Worm (Caenorhabditis elegans) whole organism, L1 larva: ENCODE data around the gene F59E12.1.
"Not testable (repeated sequence)": the region's sequence is repeated elsewhere in the genome, so short reads cannot be mapped to it uniquely, and the experiment has no call there.

Experiments used
- C16A3.4 ChIP-seq: fragments of 150-350 bp; optimal IDR thresholded peaks from 2 replicates; lab custom pipeline; 2014; ENCODE audit warnings: missing biosample characterization, missing genetic modification characterization
- C34B4.2 ChIP-seq: sonication (generic microtip); optimal IDR thresholded peaks from 2 replicates; lab custom pipeline; 2017; ENCODE audit warnings: mild to moderate bottlenecking, missing genetic modification characterization, missing compliant biosample characterization
- aly-2 ChIP-seq: fragments of 150-350 bp; optimal IDR thresholded peaks from 2 replicates; lab custom pipeline; 2014; ENCODE audit warnings: missing biosample characterization, missing genetic modification characterization
- blmp-1 ChIP-seq: fragments of 150-350 bp; optimal IDR thresholded peaks from 2 replicates; lab custom pipeline; 2014; ENCODE audit warnings: missing biosample characterization, missing genetic modification characterization
- ceh-63 ChIP-seq: fragments of 200-800 bp; sonication (Bioruptor generic); optimal IDR thresholded peaks from 2 replicates; lab custom pipeline; 2018; ENCODE audit warnings: mild to moderate bottlenecking, missing genetic modification characterization, missing compliant biosample characterization
- ceh-8 ChIP-seq: fragments of 200-800 bp; sonication (Bioruptor generic); optimal IDR thresholded peaks from 2 replicates; lab custom pipeline; 2018; ENCODE audit warnings: mild to moderate bottlenecking, missing genetic modification characterization, moderate library complexity, missing compliant biosample characterization
- ces-1 ChIP-seq: fragments of 150-350 bp; optimal IDR thresholded peaks from 2 replicates; lab custom pipeline; 2014; ENCODE audit warnings: missing biosample characterization, missing genetic modification reagents, missing genetic modification characterization
- dpl-1 ChIP-seq, 3 experiments: fragments of 150-350 bp in 2 of 3; sonication (generic microtip) in 1 of 3; optimal IDR thresholded peaks; 2 replicates each; lab custom pipeline; 2014 to 2017; ENCODE audit warnings: missing biosample characterization in 3 of 3, missing genetic modification characterization in 3 of 3, missing genetic modification reagents in 3 of 3
- efl-1 ChIP-seq, 4 experiments: fragments of 150-350 bp; optimal IDR thresholded peaks in 3 of 4; peaks in 1 of 4; 1 replicate in 1 of 4; 2 replicates in 3 of 4; lab custom pipeline; 2014; ENCODE audit warnings: missing biosample characterization in 2 of 4, missing genetic modification characterization in 2 of 4, missing genetic modification reagents in 2 of 4
- egl-13 ChIP-seq: sonication (generic microtip); optimal IDR thresholded peaks from 2 replicates; lab custom pipeline; 2016; ENCODE audit warnings: missing genotype, missing genetic modification reagents, missing genetic modification characterization, missing compliant biosample characterization
- elt-2 ChIP-seq: sonication (generic microtip); optimal IDR thresholded peaks from 2 replicates; lab custom pipeline; 2016; ENCODE audit warnings: missing genetic modification characterization, mild to moderate bottlenecking, inconsistent platforms, missing compliant biosample characterization, missing genetic modification reagents
- elt-3 ChIP-seq, 6 experiments: fragments of 150-350 bp in 1 of 6; sonication (generic microtip); optimal IDR thresholded peaks; 2 replicates each; lab custom pipeline; 2017 to 2018; ENCODE audit warnings: missing biosample characterization in 6 of 6, missing genetic modification characterization in 6 of 6, inconsistent platforms in 1 of 6
- fkh-10 ChIP-seq: sonication (generic microtip); optimal IDR thresholded peaks from 2 replicates; lab custom pipeline; 2017; ENCODE audit warnings: missing biosample characterization, missing genetic modification reagents, missing genetic modification characterization
- fkh-4 ChIP-seq: sonication (generic microtip); optimal IDR thresholded peaks from 2 replicates; lab custom pipeline; 2016; ENCODE audit warnings: missing compliant biosample characterization, missing genetic modification characterization, borderline replicate concordance
- fkh-8 ChIP-seq: sonication (generic microtip); optimal IDR thresholded peaks from 2 replicates; lab custom pipeline; 2016; ENCODE audit warnings: mild to moderate bottlenecking, missing genetic modification characterization, missing compliant biosample characterization
- fos-1 ChIP-seq: fragments of 150-350 bp; optimal IDR thresholded peaks from 2 replicates; lab custom pipeline; 2014; ENCODE audit warnings: missing biosample characterization, missing genetic modification characterization
- isw-1 ChIP-seq: fragments of 200-800 bp; sonication (Bioruptor generic); IDR thresholded peaks from 2 replicates; pipeline ENCODE4 v1.3.6; 2022; ENCODE audit warnings: missing genetic modification characterization, missing compliant biosample characterization
- lin-14 ChIP-seq: fragments of 200-800 bp; sonication (Bioruptor generic); optimal IDR thresholded peaks from 2 replicates; lab custom pipeline; 2018; ENCODE audit warnings: mild to moderate bottlenecking, missing genetic modification characterization, moderate library complexity, missing compliant biosample characterization
- lin-15B ChIP-seq: fragments of 150-350 bp; sonication (generic microtip); optimal IDR thresholded peaks from 3 replicates; lab custom pipeline; 2014; ENCODE audit warnings: missing biosample characterization, missing genetic modification characterization
- lin-35 ChIP-seq, 2 experiments: fragments of 150-350 bp; optimal IDR thresholded peaks; 2 replicates each; lab custom pipeline; 2014; ENCODE audit warnings: missing biosample characterization in 2 of 2, missing genetic modification characterization in 2 of 2, missing genetic modification reagents in 2 of 2
- lir-3 ChIP-seq: sonication (generic microtip); optimal IDR thresholded peaks from 2 replicates; lab custom pipeline; 2016; ENCODE audit warnings: mild to moderate bottlenecking, missing genetic modification characterization, moderate library complexity, missing compliant biosample characterization; ENCODE audit not compliant: poor library complexity
- lsy-2 ChIP-seq, 2 experiments: fragments of 150-350 bp; optimal IDR thresholded peaks; 2 replicates each; lab custom pipeline; 2014; ENCODE audit warnings: missing biosample characterization in 2 of 2, missing genetic modification characterization in 2 of 2
- mab-9 ChIP-seq: fragments of 200-800 bp; sonication (Bioruptor generic); IDR thresholded peaks from 2 replicates; pipeline ENCODE4 v1.3.6; 2022; ENCODE audit warnings: missing genetic modification reagents, missing genetic modification characterization, missing compliant biosample characterization
- mdl-1 ChIP-seq, 2 experiments: fragments of 150-350 bp; optimal IDR thresholded peaks; 2 replicates each; lab custom pipeline; 2014 to 2017; ENCODE audit warnings: missing biosample characterization in 2 of 2, missing genetic modification characterization in 2 of 2, inconsistent platforms in 1 of 2
- mef-2 ChIP-seq: fragments of 150-350 bp; optimal IDR thresholded peaks from 2 replicates; lab custom pipeline; 2014; ENCODE audit warnings: missing biosample characterization, missing genetic modification characterization
- nhr-12 ChIP-seq: sonication (generic microtip); optimal IDR thresholded peaks from 2 replicates; lab custom pipeline; 2017; ENCODE audit warnings: missing biosample characterization, missing genetic modification characterization
- nhr-20 ChIP-seq: sonication (generic microtip); optimal IDR thresholded peaks from 2 replicates; lab custom pipeline; 2016; ENCODE audit warnings: mild to moderate bottlenecking, missing genetic modification characterization, missing compliant biosample characterization
- nhr-71 ChIP-seq: sonication (generic microtip); optimal IDR thresholded peaks from 2 replicates; lab custom pipeline; 2016; ENCODE audit warnings: mild to moderate bottlenecking, missing genetic modification characterization, moderate library complexity, missing compliant biosample characterization
- nhr-84 ChIP-seq: sonication (generic microtip); optimal IDR thresholded peaks from 2 replicates; lab custom pipeline; 2017; ENCODE audit warnings: missing biosample characterization, missing genetic modification characterization
- nhr-85 ChIP-seq: sonication (generic microtip); peaks from one replicate; lab custom pipeline; 2016; ENCODE audit warnings: missing genetic modification characterization, inconsistent platforms, missing compliant biosample characterization
- pag-3 ChIP-seq: sonication (generic microtip); optimal IDR thresholded peaks from 2 replicates; lab custom pipeline; 2017; ENCODE audit warnings: missing genetic modification characterization, mild to moderate bottlenecking, missing compliant biosample characterization, antibody characterized with exemption, borderline replicate concordance; ENCODE audit not compliant: insufficient read depth
- pax-3 ChIP-seq: fragments of 200-800 bp; sonication (Bioruptor generic); optimal IDR thresholded peaks from 2 replicates; lab custom pipeline; 2018; ENCODE audit warnings: mild to moderate bottlenecking, missing genetic modification characterization, moderate library complexity, missing compliant biosample characterization
- pqm-1 ChIP-seq: sonication (generic microtip); optimal IDR thresholded peaks from 3 replicates; lab custom pipeline; 2017; ENCODE audit warnings: missing biosample characterization, missing genetic modification characterization
- snu-23 ChIP-seq: sonication (generic microtip); optimal IDR thresholded peaks from 2 replicates; lab custom pipeline; 2016; ENCODE audit warnings: missing genetic modification characterization, missing compliant biosample characterization
- sox-4 ChIP-seq: sonication (generic microtip); optimal IDR thresholded peaks from 2 replicates; lab custom pipeline; 2016; ENCODE audit warnings: missing genetic modification characterization, missing compliant biosample characterization
- tlp-1 ChIP-seq: fragments of 150-350 bp; optimal IDR thresholded peaks from 2 replicates; lab custom pipeline; 2014; ENCODE audit warnings: missing biosample characterization, missing genetic modification characterization
- unc-130 ChIP-seq: fragments of 150-350 bp; optimal IDR thresholded peaks from 2 replicates; lab custom pipeline; 2017; ENCODE audit warnings: missing biosample characterization, missing genetic modification characterization, inconsistent platforms
- unc-98 ChIP-seq: fragments of 200-800 bp; sonication (Bioruptor generic); IDR thresholded peaks from 2 replicates; pipeline ENCODE4 v1.3.6; 2022; ENCODE audit warnings: missing genetic modification characterization, missing compliant biosample characterization

The F59E12.1 gene

ce11 chrII:5619298-5619697 is 35.0 kb upstream of the F59E12.1 start, which contains the start of gene dhs-6:
Gene dhs-6 (minus strand): TSS chrII:5619319.
- TF ChIP-seq blmp-1 (peak; percentile 58), C34B4.2 (tag; lab: Kevin White, UChicago) (no peak), elt-2 (tag; lab: Kevin White, UChicago) (peak; percentile 20), nhr-85 (peak; percentile 56), C16A3.4 (tag; lab: Kevin White, UChicago) (peak; percentile 15), unc-130 (tag; lab: Kevin White, UChicago) (no peak), lin-14 (GFP tag; lab: Kevin White, UChicago) (peak; percentile 18), lir-3 (no peak), nhr-20 (tag; lab: Kevin White, UChicago) (peak; percentile 77), lsy-2 (tag; optimal IDR thresholded peaks at IDR 0.05; lab: Kevin White, UChicago) (peak in 1 of 2 experiments; percentile 6), snu-23 (GFP tag; lab: Kevin White, UChicago) (peak; percentile 1), elt-3 (tag; optimal IDR thresholded peaks at IDR 0.05; lab: Kevin White, UChicago) (peak in 2 of 6 experiments; percentile 6 to 18), nhr-71 (tag; lab: Kevin White, UChicago) (peak; percentile 13)

DNA sequence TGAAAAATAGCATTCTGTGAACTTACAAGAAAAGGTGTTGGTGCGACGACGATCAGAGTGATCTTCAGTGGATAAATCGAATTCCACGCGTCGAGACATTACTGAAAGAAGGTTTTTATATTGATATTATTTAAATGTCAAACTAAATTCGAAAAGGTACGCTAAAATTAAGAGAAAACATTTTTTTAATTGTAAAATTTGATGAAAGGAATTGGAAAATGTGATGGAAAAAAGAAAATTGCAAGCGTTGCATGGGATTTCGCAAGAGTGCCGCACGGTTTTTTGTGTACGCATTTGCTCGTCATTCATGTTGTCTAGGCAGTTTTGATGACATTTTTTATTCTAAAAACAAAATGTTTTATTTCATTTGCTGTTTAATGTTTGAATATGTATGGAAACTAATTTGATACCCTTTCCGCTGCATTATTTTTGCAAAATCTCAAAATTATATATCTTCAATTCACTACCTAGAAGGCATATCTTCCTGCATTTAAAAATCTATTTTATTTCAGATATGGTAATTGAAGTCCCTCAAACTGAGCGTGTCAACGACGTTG is 31.9 kb upstream of the F59E12.1 start, which contains the start of the genes eif-3.L and npl-4.2:
eif-3.L (minus strand) TSS at position 101 of the 557 bp plus-strand sequence.
npl-4.2 (plus strand) TSS at position 507 of the 557 bp plus-strand sequence.
- TF ChIP-seq sox-4; fkh-10 (GFP tag; lab: Kevin White, UChicago); isw-1 (GFP tag; lab: Robert Waterston, UW): not testable (repeated sequence)

- TF ChIP-seq fkh-4 (tag; lab: Kevin White, UChicago) (no peak), pax-3 (tag; lab: Kevin White, UChicago) (no peak), unc-98 (GFP tag; lab: Robert Waterston, UW) (no peak), blmp-1 (no peak), lin-15B (tag; lab: Kevin White, UChicago) (no peak), aly-2 (no peak), nhr-84 (tag; lab: Kevin White, UChicago) (no peak), nhr-85 (no peak), egl-13 (tag; lab: Kevin White, UChicago) (no peak), mef-2 (tag; lab: Kevin White, UChicago) (no peak), fos-1 (no peak), C34B4.2 (tag; lab: Kevin White, UChicago) (no peak), elt-2 (tag; lab: Kevin White, UChicago) (no peak), mdl-1 (tag; optimal IDR thresholded peaks at IDR 0.05; lab: Kevin White, UChicago) (no peak), fkh-8 (tag; lab: Kevin White, UChicago) (no peak), ceh-8 (no peak)
Observed at ce11 chrII:5628326-5628818, 25.9 kb upstream of the F59E12.1 start, which contains the start of gene F59E12.15. Gene F59E12.15 (minus strand): TSS chrII:5628376.

DNA sequence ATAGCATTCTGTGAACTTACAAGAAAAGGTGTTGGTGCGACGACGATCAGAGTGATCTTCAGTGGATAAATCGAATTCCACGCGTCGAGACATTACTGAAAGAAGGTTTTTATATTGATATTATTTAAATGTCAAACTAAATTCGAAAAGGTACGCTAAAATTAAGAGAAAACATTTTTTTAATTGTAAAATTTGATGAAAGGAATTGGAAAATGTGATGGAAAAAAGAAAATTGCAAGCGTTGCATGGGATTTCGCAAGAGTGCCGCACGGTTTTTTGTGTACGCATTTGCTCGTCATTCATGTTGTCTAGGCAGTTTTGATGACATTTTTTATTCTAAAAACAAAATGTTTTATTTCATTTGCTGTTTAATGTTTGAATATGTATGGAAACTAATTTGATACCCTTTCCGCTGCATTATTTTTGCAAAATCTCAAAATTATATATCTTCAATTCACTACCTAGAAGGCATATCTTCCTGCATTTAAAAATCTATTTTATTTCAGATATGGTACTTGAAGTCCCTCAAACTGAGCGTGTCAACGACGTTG is 23.4 kb upstream of the F59E12.1 start, which contains the start of the genes F59E12.6 and npl-4.1:
F59E12.6 (minus strand) TSS at position 101 of the 551 bp plus-strand sequence.
npl-4.1 (plus strand) TSS at position 501 of the 551 bp plus-strand sequence.
- not testable (repeated sequence) for TF ChIP-seq ces-1 (GFP tag; lab: Kevin White, UChicago); snu-23 (GFP tag; lab: Kevin White, UChicago); pqm-1 (tag; lab: Kevin White, UChicago)
- TF ChIP-seq, all 84 proteins: peak for 0; not testable (repeated sequence) for 84

DNA sequence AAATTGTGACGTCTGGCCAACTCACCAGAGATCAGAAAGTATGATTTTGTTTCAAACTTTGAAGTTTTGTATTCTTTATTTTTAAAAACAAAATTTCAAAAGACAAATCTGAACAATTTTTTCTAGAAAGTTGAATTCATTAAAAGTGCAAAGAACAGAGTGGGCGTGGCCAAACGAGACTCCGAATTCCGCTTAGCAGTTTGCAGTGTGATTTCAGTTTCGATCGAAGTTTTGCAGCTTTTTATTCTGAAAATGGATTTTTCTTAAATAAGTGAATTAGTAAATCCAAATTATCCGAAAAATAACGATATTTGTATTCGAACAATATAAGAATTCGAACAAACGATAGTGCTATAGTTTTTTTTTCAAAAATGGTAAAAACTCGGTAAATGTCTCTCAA is 20.9 kb upstream of the F59E12.1 start:
- TF ChIP-seq pag-3 (tag; lab: Kevin White, UChicago), result no peak
- TF ChIP-seq ceh-63 (GFP tag; lab: Kevin White, UChicago), result no peak
- TF ChIP-seq blmp-1, result peak; percentile 12
- no peak for TF ChIP-seq nhr-71 (tag; lab: Kevin White, UChicago)
- no peak for TF ChIP-seq unc-130 (tag; lab: Kevin White, UChicago)
- no peak for TF ChIP-seq mab-9 (GFP tag; lab: Robert Waterston, UW)
- TF ChIP-seq nhr-12 (tag; lab: Kevin White, UChicago), result no peak
- TF ChIP-seq efl-1 (optimal IDR thresholded peaks at IDR 0.05; lab: Kevin White, UChicago), result no peak
- peak in 1 of 2 experiments; percentile 54 for TF ChIP-seq efl-1 (GFP tag; optimal IDR thresholded peaks at IDR 0.05 in 1 of 2; lab: Kevin White, UChicago)
- TF ChIP-seq lin-35 (GFP tag; optimal IDR thresholded peaks at IDR 0.05; lab: Kevin White, UChicago), result peak in 1 of 2 experiments; percentile 5
- TF ChIP-seq tlp-1, result no peak
- TF ChIP-seq lsy-2 (tag; optimal IDR thresholded peaks at IDR 0.05; lab: Kevin White, UChicago), result peak in 1 of 2 experiments; percentile 52
- TF ChIP-seq dpl-1 (GFP tag; optimal IDR thresholded peaks at IDR 0.05; lab: Kevin White, UChicago), result peak in 1 of 3 experiments; percentile 30
- TF ChIP-seq, all 84 proteins: peak for 5
